Worm (Caenorhabditis elegans) whole organism, young adult: ENCODE results near the gene C48B4.3.

Source experiments
- B0019.2 ChIP-seq: fragments of 200-800 bp; sonication (Bioruptor generic); conservative IDR thresholded peaks from 2 replicates; pipeline ENCODE4 v1.3.6; 2022; ENCODE audit warnings: missing genetic modification reagents, missing genetic modification characterization, missing compliant biosample characterization
- B0261.1 ChIP-seq: sonication (generic microtip); optimal IDR thresholded peaks from 2 replicates; lab custom pipeline; 2016; ENCODE audit warnings: mild to moderate bottlenecking, missing genetic modification characterization, moderate library complexity, missing compliant biosample characterization
- F23B12.7 ChIP-seq: sonication (generic microtip); optimal IDR thresholded peaks from 2 replicates; lab custom pipeline; 2017; ENCODE audit warnings: missing genetic modification characterization, mild to moderate bottlenecking, missing compliant biosample characterization, antibody characterized with exemption, moderate library complexity; ENCODE audit not compliant: insufficient read depth
- F33H1.4 ChIP-seq: fragments of 200-800 bp; sonication (Bioruptor generic); IDR thresholded peaks from 2 replicates; pipeline ENCODE4 v1.3.6; 2022; ENCODE audit warnings: missing genetic modification reagents, missing genetic modification characterization, missing compliant biosample characterization
- F55B11.4 ChIP-seq: sonication (generic microtip); optimal IDR thresholded peaks from 2 replicates; lab custom pipeline; 2016; ENCODE audit warnings: missing compliant biosample characterization, missing genetic modification characterization, borderline replicate concordance; ENCODE audit not compliant: insufficient read depth
- F57A8.1 ChIP-seq: fragments of 200-800 bp; sonication (Bioruptor generic); optimal IDR thresholded peaks from 2 replicates; lab custom pipeline; 2018; ENCODE audit warnings: mild to moderate bottlenecking, missing genetic modification characterization, moderate library complexity, missing compliant biosample characterization
- K11D2.4 ChIP-seq: fragments of 200-800 bp; sonication (Bioruptor generic); IDR thresholded peaks from 2 replicates; pipeline ENCODE4 v1.3.6; 2022; ENCODE audit warnings: missing genetic modification reagents, missing genetic modification characterization, missing compliant biosample characterization
- K12H6.12 ChIP-seq: fragments of 200-800 bp; sonication (Bioruptor generic); optimal IDR thresholded peaks from 2 replicates; lab custom pipeline; 2018; ENCODE audit warnings: mild to moderate bottlenecking, missing genetic modification characterization, missing compliant biosample characterization
- Y53F4B.3 ChIP-seq: fragments of 200-800 bp; sonication (Bioruptor generic); IDR thresholded peaks from 2 replicates; pipeline ENCODE4 v1.3.6; 2022; ENCODE audit warnings: missing genetic modification reagents, missing genetic modification characterization, missing compliant biosample characterization
- Y95B8A.8 ChIP-seq: fragments of 200-800 bp; sonication (Bioruptor generic); IDR thresholded peaks from 2 replicates; pipeline ENCODE4 v1.3.6; 2022; ENCODE audit warnings: missing genetic modification reagents, missing genetic modification characterization, missing compliant biosample characterization
- akir-1 ChIP-seq: fragments of 200-800 bp; sonication (Bioruptor generic); optimal IDR thresholded peaks from 2 replicates; lab custom pipeline; 2018; ENCODE audit warnings: mild to moderate bottlenecking, missing genetic modification characterization, moderate library complexity, missing compliant biosample characterization
- aptf-2 ChIP-seq: fragments of 200-800 bp; sonication (Bioruptor generic); conservative IDR thresholded peaks from 2 replicates; pipeline ENCODE4 v1.3.6; 2022; ENCODE audit warnings: missing genetic modification reagents, missing genetic modification characterization, missing compliant biosample characterization
- attf-3 ChIP-seq: fragments of 200-800 bp; sonication (Bioruptor generic); conservative IDR thresholded peaks from 2 replicates; pipeline ENCODE4 v1.3.6; 2022; ENCODE audit warnings: missing genetic modification reagents, missing genetic modification characterization, missing compliant biosample characterization
- attf-5 ChIP-seq: fragments of 200-800 bp; sonication (Bioruptor generic); optimal IDR thresholded peaks from 2 replicates; lab custom pipeline; 2018; ENCODE audit warnings: mild to moderate bottlenecking, missing genetic modification characterization, missing compliant biosample characterization
- ceh-79 ChIP-seq: sonication (generic microtip); optimal IDR thresholded peaks from 2 replicates; lab custom pipeline; 2017; ENCODE audit warnings: mild to moderate bottlenecking, missing genetic modification characterization, missing compliant biosample characterization
- ceh-91 ChIP-seq: fragments of 200-800 bp; sonication (Bioruptor generic); IDR thresholded peaks from 2 replicates; pipeline ENCODE4 v1.3.6; 2022; ENCODE audit warnings: missing genetic modification reagents, missing genetic modification characterization, missing compliant biosample characterization
- die-1 ChIP-seq: sonication (generic microtip); optimal IDR thresholded peaks from 2 replicates; lab custom pipeline; 2016; ENCODE audit warnings: missing genotype, mild to moderate bottlenecking, missing genetic modification characterization, missing compliant biosample characterization
- dpl-1 ChIP-seq: fragments of 150-350 bp; optimal IDR thresholded peaks from 2 replicates; lab custom pipeline; 2014; ENCODE audit warnings: missing biosample characterization, missing genetic modification reagents, missing genetic modification characterization
- efl-1 ChIP-seq: fragments of 150-350 bp; optimal IDR thresholded peaks from 2 replicates; lab custom pipeline; 2014; ENCODE audit warnings: missing biosample characterization, missing genetic modification reagents, missing genetic modification characterization
- egrh-3 ChIP-seq: fragments of 200-800 bp; sonication (Bioruptor generic); IDR thresholded peaks from 2 replicates; pipeline ENCODE4 v1.3.6; 2022; ENCODE audit warnings: missing genetic modification reagents, missing genetic modification characterization, missing compliant biosample characterization
- hlh-26 ChIP-seq: fragments of 200-800 bp; sonication (Bioruptor generic); conservative IDR thresholded peaks from 2 replicates; pipeline ENCODE4 v1.3.6; 2022; ENCODE audit warnings: missing genetic modification reagents, missing genetic modification characterization, missing compliant biosample characterization
- hmg-1.2 ChIP-seq: fragments of 200-800 bp; sonication (Bioruptor generic); IDR thresholded peaks from 2 replicates; pipeline ENCODE4 v1.3.6; 2022; ENCODE audit warnings: missing genetic modification reagents, missing genetic modification characterization, missing compliant biosample characterization
- lag-1 ChIP-seq: fragments of 200-800 bp; sonication (Bioruptor generic); IDR thresholded peaks from 2 replicates; pipeline ENCODE4 v1.3.6; 2022; ENCODE audit warnings: missing genetic modification reagents, missing genetic modification characterization, missing compliant biosample characterization
- let-607 ChIP-seq, 2 experiments: fragments of 200-800 bp in 1 of 2; sonication (Bioruptor generic) in 1 of 2; sonication (generic microtip) in 1 of 2; optimal IDR thresholded peaks; 2 replicates each; lab custom pipeline; 2016 to 2018; ENCODE audit warnings: mild to moderate bottlenecking in 2 of 2, missing compliant biosample characterization in 2 of 2, missing genetic modification characterization in 2 of 2, moderate library complexity in 2 of 2, missing genotype in 1 of 2
- lsl-1 ChIP-seq: fragments of 200-800 bp; sonication (Bioruptor generic); optimal IDR thresholded peaks from 2 replicates; lab custom pipeline; 2018; ENCODE audit warnings: mild to moderate bottlenecking, missing genetic modification characterization, moderate library complexity, missing compliant biosample characterization
- madf-6 ChIP-seq: fragments of 200-800 bp; sonication (Bioruptor generic); IDR thresholded peaks from 2 replicates; pipeline ENCODE4 v1.3.6; 2022; ENCODE audit warnings: missing genetic modification reagents, missing genetic modification characterization, missing compliant biosample characterization
- mcd-1 ChIP-seq: fragments of 200-800 bp; sonication (Bioruptor generic); IDR thresholded peaks from 2 replicates; pipeline ENCODE4 v1.3.6; 2022; ENCODE audit warnings: missing genetic modification reagents, missing genetic modification characterization, missing compliant biosample characterization
- mes-4 ChIP-seq: sonication (generic microtip); optimal IDR thresholded peaks from 2 replicates; lab custom pipeline; 2016; ENCODE audit warnings: missing genotype, missing genetic modification characterization, missing compliant biosample characterization
- nhr-120 ChIP-seq: fragments of 200-800 bp; sonication (Bioruptor generic); IDR thresholded peaks from 2 replicates; pipeline ENCODE4 v1.3.6; 2022; ENCODE audit warnings: missing genetic modification characterization, missing compliant biosample characterization
- nhr-27 ChIP-seq: fragments of 200-800 bp; sonication (Bioruptor generic); optimal IDR thresholded peaks from 2 replicates; lab custom pipeline; 2018; ENCODE audit warnings: mild to moderate bottlenecking, missing genetic modification characterization, moderate library complexity, missing compliant biosample characterization
- nhr-80 ChIP-seq: sonication (generic microtip); optimal IDR thresholded peaks from 2 replicates; lab custom pipeline; 2016; ENCODE audit warnings: missing genetic modification characterization, missing compliant biosample characterization
- pha-4 ChIP-seq: fragments of 150-350 bp; sonication (generic microtip); optimal IDR thresholded peaks from 2 replicates; lab custom pipeline; 2014; ENCODE audit warnings: missing biosample characterization, missing genetic modification reagents, missing genetic modification characterization
- repo-1 ChIP-seq: sonication (generic microtip); optimal IDR thresholded peaks from 2 replicates; lab custom pipeline; 2017; ENCODE audit warnings: mild to moderate bottlenecking, missing genetic modification characterization, missing compliant biosample characterization
- sdz-38 ChIP-seq: sonication (generic microtip); optimal IDR thresholded peaks from 2 replicates; lab custom pipeline; 2016; ENCODE audit warnings: missing genotype, missing genetic modification characterization, missing compliant biosample characterization
- sea-2 ChIP-seq: fragments of 200-800 bp; sonication (Bioruptor generic); IDR thresholded peaks from 2 replicates; pipeline ENCODE4 v1.3.6; 2022; ENCODE audit warnings: missing genetic modification characterization, missing compliant biosample characterization
- snpc-1.1 ChIP-seq: sonication (generic microtip); optimal IDR thresholded peaks from 2 replicates; lab custom pipeline; 2017; ENCODE audit warnings: missing genetic modification characterization, mild to moderate bottlenecking, missing compliant biosample characterization, antibody characterized with exemption, moderate library complexity, missing genotype, missing genetic modification reagents; ENCODE audit not compliant: insufficient read depth
- ztf-25 ChIP-seq: fragments of 200-800 bp; sonication (Bioruptor generic); IDR thresholded peaks from 2 replicates; pipeline ENCODE4 v1.3.6; 2022; ENCODE audit warnings: missing genetic modification reagents, missing genetic modification characterization, missing compliant biosample characterization

C48B4.3 gene

ce11 chrIII:9546016-9546659 lies 36.0 kb downstream of the C48B4.3 start, which contains the start of gene unc-16 (continued):
- TF ChIP-seq ztf-25 (GFP tag; lab: Robert Waterston, UW): no peak
- peak; percentile 89 for TF ChIP-seq mcd-1 (GFP tag; lab: Robert Waterston, UW)
- peak; percentile 72 for TF ChIP-seq K12H6.12 (tag; lab: Kevin White, UChicago)
- no peak for TF ChIP-seq akir-1
- no peak for TF ChIP-seq B0019.2 (GFP tag; lab: Robert Waterston, UW)
- no peak for TF ChIP-seq nhr-120 (GFP tag; lab: Robert Waterston, UW)
- TF ChIP-seq dpl-1: peak; percentile 34
- peak; percentile 70 for TF ChIP-seq nhr-80 (tag; lab: Kevin White, UChicago)
- TF ChIP-seq madf-6 (GFP tag; lab: Robert Waterston, UW): no peak; the same call in 1 of the 2 replicates
- TF ChIP-seq B0261.1 (tag; lab: Kevin White, UChicago): no peak
- TF ChIP-seq snpc-1.1 (tag; lab: Kevin White, UChicago): no peak
- TF ChIP-seq efl-1 (GFP tag; lab: Kevin White, UChicago): peak; percentile 19
- no peak for TF ChIP-seq ceh-91
- no peak for TF ChIP-seq Y53F4B.3
- TF ChIP-seq die-1 (tag; lab: Kevin White, UChicago): no peak
- TF ChIP-seq pha-4: no peak

- TF ChIP-seq hlh-26 (GFP tag; lab: Robert Waterston, UW): no peak
- TF ChIP-seq let-607 (tag; optimal IDR thresholded peaks at IDR 0.05; lab: Kevin White, UChicago): no peak
- no peak for TF ChIP-seq repo-1 (tag; lab: Kevin White, UChicago)
- TF ChIP-seq aptf-2 (GFP tag; lab: Robert Waterston, UW): no peak
- no peak for TF ChIP-seq mes-4 (tag; lab: Kevin White, UChicago)
- no peak for TF ChIP-seq K11D2.4
- TF ChIP-seq akir-1: no peak
- TF ChIP-seq F23B12.7: no peak
- TF ChIP-seq F57A8.1 (GFP tag; lab: Kevin White, UChicago): no peak
These were observed 37.4 kb downstream of the C48B4.3 start, which contains the start of gene ZK1098.12 for ce11 chrIII:9544820-9545219. Gene ZK1098.12 (plus strand): TSS chrIII:9545120.

ce11 chrIII:9544125-9544524 lies 38.1 kb downstream of the C48B4.3 start, which contains the start of gene ZK1098.9:
Gene ZK1098.9 (plus strand): TSS chrIII:9544425.
- TF ChIP-seq K12H6.12 (tag; lab: Kevin White, UChicago): no peak
- no peak for TF ChIP-seq lag-1 (GFP tag; lab: Robert Waterston, UW)
- TF ChIP-seq sdz-38 (tag; lab: Kevin White, UChicago): no peak
- no peak for TF ChIP-seq ceh-79 (tag; lab: Kevin White, UChicago)
- TF ChIP-seq mes-4 (tag; lab: Kevin White, UChicago): no peak
- no peak for TF ChIP-seq sea-2 (GFP tag; lab: Robert Waterston, UW)
- no peak for TF ChIP-seq snpc-1.1 (tag; lab: Kevin White, UChicago)

- TF ChIP-seq nhr-27 (tag; lab: Kevin White, UChicago) (no peak), attf-5 (GFP tag; lab: Kevin White, UChicago) (peak; percentile 18), F55B11.4 (tag; lab: Kevin White, UChicago) (no peak), attf-3 (GFP tag; lab: Robert Waterston, UW) (no peak), F33H1.4 (no peak), mcd-1 (GFP tag; lab: Robert Waterston, UW) (peak; percentile 44; the same call in 1 of the 2 replicates), lsl-1 (peak; percentile 31), dpl-1 (no peak), hmg-1.2 (GFP tag; lab: Robert Waterston, UW) (peak; percentile 51; the same call in 1 of the 2 replicates), Y95B8A.8 (GFP tag; lab: Robert Waterston, UW) (no peak), egrh-3 (no peak), aptf-2 (GFP tag; lab: Robert Waterston, UW) (no peak)
These were observed 39.4 kb downstream of the C48B4.3 start, which contains the start of gene eif-2Balpha for ce11 chrIII:9542816-9543215. Gene eif-2Balpha (plus strand): TSS chrIII:9543119.
